Worm (Caenorhabditis elegans): ENCODE measurements around the gene ttll-11.
A peak's percentile ranks its signal among the peaks of the same experiment; 100 is the strongest.

Gene ttll-11

DNA sequence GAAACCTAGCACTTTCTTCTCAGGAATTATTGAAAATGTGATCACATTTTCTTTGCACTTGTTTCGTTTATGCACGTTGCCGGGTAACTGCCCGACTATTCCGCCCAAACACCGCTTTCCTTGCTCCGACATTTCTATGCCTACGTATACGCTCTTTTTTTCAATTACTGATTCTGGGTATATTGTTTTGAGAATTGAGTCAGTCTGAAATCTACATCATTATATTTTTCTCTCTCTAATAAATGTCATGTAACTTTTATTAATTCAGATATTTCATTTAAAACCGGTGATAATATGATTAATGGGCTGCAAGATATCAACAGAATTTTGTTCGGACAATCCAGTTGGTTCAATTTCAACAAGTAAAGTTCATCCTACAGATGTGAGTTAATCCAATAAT, at the start of gene ttll-11:
Gene ttll-11 (plus strand): TSS at position 301 of the 400 bp plus-strand sequence.
- no peak for TF ChIP-seq lin-13 (GFP tag; optimal IDR thresholded peaks at IDR 0.05)
- TF ChIP-seq zag-1 (tag; optimal IDR thresholded peaks at IDR 0.05), result no peak
- TF ChIP-seq lin-11 (tag; optimal IDR thresholded peaks at IDR 0.05), result peak; percentile 1

DNA sequence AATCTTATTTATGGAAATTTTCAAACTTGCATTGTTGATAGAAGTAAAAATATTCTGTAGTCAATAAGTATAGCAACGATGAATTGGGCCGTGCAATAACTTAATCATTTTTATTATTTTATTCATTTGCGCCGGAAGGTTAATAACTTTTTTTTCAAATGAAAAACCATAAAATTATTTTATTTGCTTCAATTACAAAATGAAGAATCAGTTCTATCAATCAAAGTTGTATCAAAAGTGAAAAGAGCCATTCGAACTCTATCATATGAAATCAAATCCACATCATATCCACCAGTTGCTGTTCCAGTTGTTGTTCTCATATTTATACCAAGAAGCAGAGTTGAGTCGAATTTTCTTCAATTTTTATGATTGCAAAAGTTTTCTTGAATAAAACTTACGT, 49.0 kb upstream of the ttll-11 start, which contains the start of gene cyp-33E1:
Gene cyp-33E1 (minus strand): TSS at position 101 of the 400 bp plus-strand sequence.
- TF ChIP-seq nhr-23 (tag; optimal IDR thresholded peaks at IDR 0.05), result no peak
- no peak for TF ChIP-seq elt-3 (tag; optimal IDR thresholded peaks at IDR 0.05)
- TF ChIP-seq mdl-1 (tag; optimal IDR thresholded peaks at IDR 0.05), result no peak
- no peak for TF ChIP-seq nhr-21 (tag; optimal IDR thresholded peaks at IDR 0.05)

DNA sequence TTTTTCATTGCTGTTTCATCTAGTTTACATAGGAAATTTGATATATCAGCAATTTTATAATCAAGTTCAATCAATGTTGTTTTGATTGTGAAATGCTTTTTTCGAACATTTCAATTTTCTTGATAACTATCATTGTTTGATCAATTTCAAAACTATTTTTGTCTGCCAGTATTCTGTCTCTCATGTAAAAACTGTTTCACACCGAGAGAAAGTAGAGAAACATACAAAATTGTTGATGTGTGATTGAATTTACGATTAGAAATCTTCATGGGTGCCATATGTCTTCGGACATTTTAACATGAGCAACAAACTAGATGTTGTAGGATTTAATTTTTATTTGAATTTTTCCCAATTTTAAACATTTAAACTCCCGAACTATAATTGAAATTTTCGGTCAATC, 46.8 kb upstream of the ttll-11 start, which contains the start of gene C49C8.2:
Gene C49C8.2 (plus strand): TSS at position 393 of the 400 bp plus-strand sequence.
- no peak for TF ChIP-seq ama-1 (optimal IDR thresholded peaks at IDR 0.05)
- TF ChIP-seq crh-2 (tag; optimal IDR thresholded peaks at IDR 0.05), result peak; percentile 20
- no peak for TF ChIP-seq sma-9 (GFP tag; optimal IDR thresholded peaks at IDR 0.05)
- TF ChIP-seq sma-9 (tag; optimal IDR thresholded peaks at IDR 0.05), result no peak
- no peak for TF ChIP-seq nhr-129 (tag; optimal IDR thresholded peaks at IDR 0.05)
- peak; percentile 57 for TF ChIP-seq skn-1 (tag; optimal IDR thresholded peaks at IDR 0.05)
- TF ChIP-seq nhr-11 (tag; optimal IDR thresholded peaks at IDR 0.05), result no peak
- peak; percentile 17 for TF ChIP-seq gmeb-1 (tag; optimal IDR thresholded peaks at IDR 0.05)
- TF ChIP-seq C34F6.9 (tag; optimal IDR thresholded peaks at IDR 0.05), result peak; percentile 20
- TF ChIP-seq fos-1 (tag; optimal IDR thresholded peaks at IDR 0.05), result peak; percentile 55

DNA sequence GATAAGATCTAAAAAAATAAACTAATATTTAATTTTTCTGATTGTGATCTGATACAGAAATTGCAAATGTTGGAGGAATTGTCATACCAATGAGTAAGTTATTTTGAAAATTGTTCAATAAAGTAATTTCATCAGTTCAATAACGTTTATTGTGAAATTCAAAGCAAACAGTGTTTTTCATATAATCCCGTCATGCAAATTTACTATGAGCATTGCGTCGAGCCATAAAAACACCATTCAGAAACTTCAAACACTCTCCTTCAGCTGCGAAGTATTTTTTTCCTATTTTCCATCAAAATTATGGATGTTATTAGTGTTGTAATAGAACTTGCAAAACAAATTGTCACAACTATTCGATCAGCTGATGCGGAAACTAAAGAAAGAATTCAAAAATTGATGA, 45.7 kb upstream of the ttll-11 start, which contains the start of gene C49C8.8:
Gene C49C8.8 (plus strand): TSS at position 301 of the 400 bp plus-strand sequence.
- TF ChIP-seq nhr-129 (tag; optimal IDR thresholded peaks at IDR 0.05) (no peak), C34F6.9 (tag; optimal IDR thresholded peaks at IDR 0.05) (no peak), alr-1 (tag; optimal IDR thresholded peaks at IDR 0.05) (no peak), peb-1 (tag; optimal IDR thresholded peaks at IDR 0.05) (no peak), nhr-237 (tag; optimal IDR thresholded peaks at IDR 0.05) (no peak), unc-39 (tag; optimal IDR thresholded peaks at IDR 0.05) (no peak), nhr-25 (tag; optimal IDR thresholded peaks at IDR 0.05) (no peak), sma-3 (GFP tag; optimal IDR thresholded peaks at IDR 0.05) (no peak), zag-1 (tag; optimal IDR thresholded peaks at IDR 0.05) (no peak)

DNA sequence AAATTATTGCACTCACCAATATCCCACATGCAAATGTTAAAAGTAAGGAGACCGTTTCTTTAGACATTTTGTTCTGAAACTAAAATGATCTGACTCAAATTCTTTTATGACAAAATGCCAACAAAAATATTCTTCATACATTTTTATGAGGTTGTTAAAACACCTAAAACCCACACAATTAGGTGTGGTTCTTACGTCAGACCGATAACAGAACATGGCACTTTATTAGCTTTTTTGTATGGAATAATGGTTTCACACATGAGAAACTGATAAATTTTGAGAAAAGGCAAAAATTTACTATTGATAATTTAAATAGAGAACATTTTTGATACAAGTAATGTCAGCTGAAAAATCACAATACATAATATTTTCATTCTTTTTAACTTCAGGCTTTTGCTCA, 43.9 kb upstream of the ttll-11 start, which contains the start of gene C49C8.5:
Gene C49C8.5 (minus strand): TSS at position 73 of the 400 bp plus-strand sequence.
- TF ChIP-seq fos-1 (tag; optimal IDR thresholded peaks at IDR 0.05), result peak; percentile 42
- no peak for TF ChIP-seq zag-1 (tag; optimal IDR thresholded peaks at IDR 0.05)

DNA sequence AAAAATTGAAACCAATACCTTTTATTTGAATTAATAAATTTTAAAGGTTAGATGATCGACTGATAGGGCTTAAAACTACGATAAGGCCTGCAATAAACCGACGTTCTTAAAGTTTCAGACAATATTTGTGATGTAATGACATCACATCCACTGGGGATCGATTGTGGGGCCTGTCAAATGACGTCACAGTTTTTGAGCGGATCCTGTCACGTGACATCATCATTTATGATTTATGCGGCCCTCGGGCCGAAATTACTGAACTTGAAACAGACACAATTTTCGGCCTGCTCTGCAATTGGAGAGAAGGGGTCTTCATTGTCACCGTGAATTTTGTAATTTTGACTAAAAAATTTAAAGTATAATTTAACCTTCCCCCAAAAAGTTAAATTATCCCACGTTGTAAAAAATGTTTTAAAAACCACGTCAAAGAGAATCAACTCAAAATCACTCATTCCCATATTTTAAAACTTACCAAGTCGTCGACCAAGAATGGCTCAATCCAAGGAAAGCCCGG, 43.4 kb upstream of the ttll-11 start, which contains the start of gene C49C8.1:
Gene C49C8.1 (plus strand): TSS at position 464 of the 514 bp plus-strand sequence.
- TF ChIP-seq nhr-129 (tag; optimal IDR thresholded peaks at IDR 0.05), result no peak
- no peak for TF ChIP-seq nhr-25 (tag; optimal IDR thresholded peaks at IDR 0.05)
- no peak for TF ChIP-seq zag-1 (tag; optimal IDR thresholded peaks at IDR 0.05)
- no peak for TF ChIP-seq blmp-1 (tag; optimal IDR thresholded peaks at IDR 0.05; ENCODE audit: insufficient read depth)
- no peak for TF ChIP-seq ceh-16 (tag; optimal IDR thresholded peaks at IDR 0.05)
- TF ChIP-seq dmd-4 (tag; optimal IDR thresholded peaks at IDR 0.05), result no peak
- no peak for TF ChIP-seq sma-3 (GFP tag; optimal IDR thresholded peaks at IDR 0.05)
- TF ChIP-seq C34F6.9 (tag; optimal IDR thresholded peaks at IDR 0.05), result no peak
- TF ChIP-seq unc-62 (GFP tag; optimal IDR thresholded peaks at IDR 0.05), result no peak
- no peak for TF ChIP-seq F13H6.1 (tag; optimal IDR thresholded peaks at IDR 0.05)
- TF ChIP-seq crh-2 (tag; optimal IDR thresholded peaks at IDR 0.05), result no peak
- TF ChIP-seq lin-11 (tag; optimal IDR thresholded peaks at IDR 0.05), result no peak
- TF ChIP-seq snpc-4 (tag; optimal IDR thresholded peaks at IDR 0.05), result no peak
- no peak for TF ChIP-seq ztf-11 (tag; optimal IDR thresholded peaks at IDR 0.05)
- no peak for TF ChIP-seq ceh-82 (tag; optimal IDR thresholded peaks at IDR 0.05)
- no peak for TF ChIP-seq Y55F3AM.14 (GFP tag; optimal IDR thresholded peaks at IDR 0.05)
- TF ChIP-seq ztf-1 (GFP tag; conservative IDR thresholded peaks at IDR 0.05), result no peak
- TF ChIP-seq fos-1 (tag; optimal IDR thresholded peaks at IDR 0.05), result no peak
- no peak for TF ChIP-seq lin-39 (tag; optimal IDR thresholded peaks at IDR 0.05)
